Worm (Caenorhabditis elegans): ENCODE data around the gene T01H3.3.

T01H3.3 gene

DNA sequence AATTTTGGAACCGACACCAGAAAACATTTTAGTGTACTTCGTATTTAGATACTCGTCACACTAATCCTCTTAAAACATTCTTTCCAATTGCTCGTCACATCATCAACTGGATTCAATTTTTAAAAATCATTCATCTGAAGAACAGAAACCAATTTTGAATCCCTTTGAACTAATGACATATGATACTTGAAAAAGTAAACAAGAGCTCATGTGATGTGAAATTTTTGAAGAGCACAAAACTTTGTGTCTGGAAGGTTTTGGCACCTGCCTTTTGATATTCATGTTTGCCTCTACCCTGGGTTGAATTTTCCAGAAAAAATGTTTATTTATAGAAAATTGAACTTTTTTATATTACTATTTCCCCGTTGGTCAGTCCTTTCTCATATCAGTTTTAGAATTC is 15.1 kb upstream of the T01H3.3 start:
- TF ChIP-seq bed-3 (GFP tag; optimal IDR thresholded peaks at IDR 0.05) = no peak
- TF ChIP-seq nhr-76 (tag; optimal IDR thresholded peaks at IDR 0.05) = no peak
- no peak for TF ChIP-seq lin-13 (tag; optimal IDR thresholded peaks at IDR 0.05)
- TF ChIP-seq ceh-43 (GFP tag; optimal IDR thresholded peaks at IDR 0.05) = no peak
- TF ChIP-seq nhr-237 (tag; optimal IDR thresholded peaks at IDR 0.05) = no peak
- TF ChIP-seq mab-5 (tag; optimal IDR thresholded peaks at IDR 0.05) = no peak
- no peak for TF ChIP-seq ces-1 (GFP tag; optimal IDR thresholded peaks at IDR 0.05)
- TF ChIP-seq blmp-1 (tag; optimal IDR thresholded peaks at IDR 0.05) = no peak
- no peak for TF ChIP-seq nhr-28 (tag; optimal IDR thresholded peaks at IDR 0.05)
- no peak for TF ChIP-seq lin-32 (GFP tag; optimal IDR thresholded peaks at IDR 0.05)
- TF ChIP-seq lsy-2 (tag; optimal IDR thresholded peaks at IDR 0.05) = no peak
- no peak for TF ChIP-seq unc-62 (GFP tag; optimal IDR thresholded peaks at IDR 0.05)
- no peak for TF ChIP-seq tbx-8 (GFP tag; optimal IDR thresholded peaks at IDR 0.05)
- TF ChIP-seq sptf-1 (tag; optimal IDR thresholded peaks at IDR 0.05) = no peak
- TF ChIP-seq pha-4 (tag; optimal IDR thresholded peaks at IDR 0.05) = no peak
- no peak for TF ChIP-seq ceh-83 (GFP tag; optimal IDR thresholded peaks at IDR 0.05)
- TF ChIP-seq ztf-11 (tag; optimal IDR thresholded peaks at IDR 0.05) = no peak

DNA sequence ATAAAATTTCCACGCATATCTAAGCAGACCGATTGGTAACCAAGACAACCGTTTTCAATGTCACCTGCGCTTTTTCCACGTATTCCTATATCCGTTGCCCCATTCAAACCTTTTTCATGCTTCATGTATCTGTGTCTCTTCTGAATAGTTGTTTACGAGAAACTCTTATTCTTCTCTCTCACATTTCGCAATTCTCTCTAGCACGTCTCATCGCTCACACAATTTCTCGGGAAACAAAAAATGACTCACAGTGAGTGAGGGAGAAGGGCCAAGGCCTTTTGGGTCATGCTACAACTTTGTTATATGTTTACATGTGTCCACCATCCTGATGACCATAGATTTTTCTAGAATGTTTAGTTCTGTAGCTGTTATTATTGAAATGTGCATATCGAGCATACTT is 13.6 kb upstream of the T01H3.3 start:
- TF ChIP-seq ztf-11 (tag; optimal IDR thresholded peaks at IDR 0.05) = no peak
- TF ChIP-seq hlh-1 (tag; optimal IDR thresholded peaks at IDR 0.05) = no peak
- TF ChIP-seq mep-1 (tag; optimal IDR thresholded peaks at IDR 0.05) = no peak
- no peak for TF ChIP-seq ham-2 (GFP tag; optimal IDR thresholded peaks at IDR 0.05)
- TF ChIP-seq ceh-43 (GFP tag; optimal IDR thresholded peaks at IDR 0.05) = no peak
- no peak for TF ChIP-seq snpc-4 (tag; optimal IDR thresholded peaks at IDR 0.05)
- no peak for TF ChIP-seq M03D4.4 (tag; optimal IDR thresholded peaks at IDR 0.05)
- TF ChIP-seq blmp-1 (tag; optimal IDR thresholded peaks at IDR 0.05) = no peak

DNA sequence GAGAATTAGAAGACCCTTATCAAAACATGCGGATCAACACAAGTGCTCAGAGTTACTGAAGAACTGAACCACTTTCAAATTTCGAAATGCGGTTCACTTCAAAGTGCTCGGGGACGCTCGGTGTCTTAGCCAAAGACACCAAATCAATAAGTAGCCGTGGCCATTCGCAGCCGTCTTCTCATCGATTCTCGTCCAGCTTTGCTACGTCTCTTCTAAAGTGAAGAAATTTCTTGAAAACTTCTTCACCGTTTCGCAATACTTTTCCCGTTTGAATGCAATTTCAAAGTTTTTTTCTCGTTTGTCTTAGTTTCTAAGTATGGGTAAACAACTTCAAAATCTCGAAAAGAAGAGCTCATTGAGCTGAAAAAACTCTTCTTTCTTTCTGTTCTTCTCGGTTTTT is 11.2 kb upstream of the T01H3.3 start:
- TF ChIP-seq drap-1 (GFP tag; optimal IDR thresholded peaks at IDR 0.05) = no peak
- TF ChIP-seq ces-1 (GFP tag; optimal IDR thresholded peaks at IDR 0.05) = peak; percentile 65

DNA sequence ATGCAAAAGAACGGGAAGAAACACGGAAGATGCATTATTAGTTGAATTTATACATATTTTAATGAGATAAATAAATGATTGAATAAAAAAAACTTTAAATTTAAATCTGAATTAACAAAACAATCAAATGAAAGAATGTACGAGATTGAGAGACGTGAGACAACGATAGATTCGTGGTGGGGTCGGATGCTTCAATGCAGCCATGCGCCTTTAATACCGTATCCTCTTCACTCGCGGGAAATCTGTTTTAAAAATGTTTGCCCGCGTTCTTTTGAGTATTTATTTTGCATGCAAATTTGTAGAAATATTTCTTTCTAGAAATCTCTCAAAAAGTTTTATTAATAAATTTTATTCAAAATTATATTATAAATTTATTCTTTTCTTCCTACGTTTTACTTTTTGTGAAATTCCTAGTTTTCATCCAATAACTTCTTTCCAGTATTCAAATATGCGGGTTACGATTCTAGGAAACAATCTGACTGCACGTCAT is 6.7 kb upstream of the T01H3.3 start, which contains the start of gene perm-1:
perm-1 (plus strand) TSS at position 440 of the 490 bp plus-strand sequence.
- TF ChIP-seq lsy-2 (tag; optimal IDR thresholded peaks at IDR 0.05) = peak; percentile 32
- TF ChIP-seq mab-5 (tag; optimal IDR thresholded peaks at IDR 0.05) = no peak
- TF ChIP-seq ceh-83 (GFP tag; optimal IDR thresholded peaks at IDR 0.05) = no peak

DNA sequence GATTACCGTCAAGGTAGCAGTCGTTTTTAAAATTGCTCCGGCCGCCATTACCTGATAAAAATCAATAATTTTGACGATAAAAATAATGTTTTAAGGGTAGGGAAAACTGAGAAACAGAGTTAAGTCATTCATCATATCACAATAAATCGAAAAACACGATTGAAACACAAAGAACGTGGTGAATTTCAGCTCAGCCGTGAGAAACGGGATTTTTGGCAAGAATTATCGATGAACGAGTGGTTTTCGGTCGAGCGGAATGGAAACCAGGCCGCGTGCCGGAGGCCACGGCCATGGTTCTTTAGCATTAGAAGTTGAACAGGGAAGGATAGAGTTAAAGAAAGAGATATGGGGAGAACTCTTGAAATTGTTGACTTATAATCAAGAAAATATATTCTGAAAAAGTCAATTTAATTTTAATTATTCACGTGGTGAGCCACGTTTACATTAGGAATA is 5.6 kb upstream of the T01H3.3 start, which contains the start of the genes vha-4 and T01H3.5:
vha-4 (minus strand) TSS at position 51 of the 453 bp plus-strand sequence.
T01H3.5 (plus strand) TSS at position 351 of the 453 bp plus-strand sequence.
- TF ChIP-seq mls-2 (tag; optimal IDR thresholded peaks at IDR 0.05) (no peak), nhr-12 (tag; optimal IDR thresholded peaks at IDR 0.05) (no peak)

DNA sequence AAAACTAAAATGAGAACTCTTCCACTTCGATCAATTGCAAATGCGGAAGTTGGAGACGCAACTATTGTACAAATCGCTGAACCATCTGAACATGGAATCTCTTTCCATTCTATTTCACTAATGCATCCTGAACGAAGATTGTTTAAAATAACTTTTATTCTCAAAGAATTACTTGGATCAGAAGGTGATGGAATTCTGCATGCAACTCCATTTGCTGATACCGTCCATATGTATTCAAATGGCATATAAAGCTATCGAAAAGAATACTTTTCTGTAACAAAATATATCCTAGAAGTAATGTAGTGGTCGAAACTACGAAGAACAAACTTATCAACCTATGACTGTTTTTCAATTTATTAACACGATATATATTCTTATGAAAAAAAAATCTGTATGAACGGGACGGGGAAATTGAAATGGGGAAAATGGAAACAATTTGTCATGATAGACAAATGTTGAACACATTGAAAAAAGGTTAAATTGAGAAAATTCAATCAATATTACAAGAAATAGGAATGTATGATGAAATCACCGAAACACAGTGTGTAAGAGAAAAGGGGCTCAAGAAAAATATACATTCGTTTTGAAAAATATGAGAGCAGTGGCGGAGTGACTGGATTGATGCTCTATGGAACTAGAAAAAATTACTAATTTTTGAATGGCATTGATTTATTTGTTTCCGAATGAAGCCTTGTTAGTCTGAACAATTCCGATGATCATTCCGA is 4.2 kb upstream of the T01H3.3 start, which contains the start of gene T01H3.2:
T01H3.2 (minus strand) TSS at position 251 of the 725 bp plus-strand sequence.
- TF ChIP-seq unc-120 (tag; optimal IDR thresholded peaks at IDR 0.05; ENCODE audit: poor library complexity, severe bottlenecking) (no peak), cnd-1 (tag; optimal IDR thresholded peaks at IDR 0.05) (no peak), nhr-2 (tag; optimal IDR thresholded peaks at IDR 0.05) (no peak), bed-3 (GFP tag; optimal IDR thresholded peaks at IDR 0.05) (no peak), ces-1 (GFP tag; optimal IDR thresholded peaks at IDR 0.05) (no peak), ceh-43 (GFP tag; optimal IDR thresholded peaks at IDR 0.05) (no peak), drap-1 (GFP tag; optimal IDR thresholded peaks at IDR 0.05) (no peak), lin-32 (GFP tag; optimal IDR thresholded peaks at IDR 0.05) (no peak), ham-2 (GFP tag; optimal IDR thresholded peaks at IDR 0.05) (no peak), zip-8 (tag; optimal IDR thresholded peaks at IDR 0.05) (no peak), nhr-28 (tag; optimal IDR thresholded peaks at IDR 0.05) (no peak), pha-4 (tag; optimal IDR thresholded peaks at IDR 0.05) (no peak), tbx-8 (GFP tag; optimal IDR thresholded peaks at IDR 0.05) (no peak), sptf-1 (tag; optimal IDR thresholded peaks at IDR 0.05) (no peak), ceh-83 (GFP tag; optimal IDR thresholded peaks at IDR 0.05) (no peak), mls-2 (tag; optimal IDR thresholded peaks at IDR 0.05) (no peak)

All from whole organism, mixed stage, embryonic.